Worm (Caenorhabditis elegans): Measurements from ENCODE around the gene ZK105.12.

DNA sequence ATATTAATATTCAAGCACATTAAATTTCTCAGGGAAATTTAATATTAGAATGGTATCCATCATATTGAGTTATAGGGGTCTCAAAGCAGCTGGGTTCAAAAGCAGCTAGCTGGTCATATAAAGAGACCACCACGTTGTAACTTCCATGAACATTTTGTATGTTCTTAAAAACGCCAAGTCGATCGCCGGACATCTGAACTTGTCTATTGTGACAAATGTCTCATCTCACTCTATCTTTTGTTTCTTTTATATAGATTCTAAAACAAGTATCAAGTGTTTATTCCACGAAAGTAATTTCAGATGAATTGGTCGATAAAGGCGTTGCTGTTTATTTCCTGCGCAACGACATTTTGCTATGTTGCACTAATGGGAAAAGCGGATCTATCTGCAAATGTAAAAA is 19.1 kb downstream of the ZK105.12 start, which contains the start of gene ZK105.3:
- no peak for TF ChIP-seq nhr-11 (tag; optimal IDR thresholded peaks at IDR 0.05)
- no peak for TF ChIP-seq elt-2 (tag; optimal IDR thresholded peaks at IDR 0.05)
- TF ChIP-seq lim-6 (tag; optimal IDR thresholded peaks at IDR 0.05), result no peak
- no peak for TF ChIP-seq nfya-1 (tag; optimal IDR thresholded peaks at IDR 0.05)
- no peak for TF ChIP-seq C38D4.7 (GFP tag; optimal IDR thresholded peaks at IDR 0.05)
- no peak for TF ChIP-seq ceh-6 (GFP tag; optimal IDR thresholded peaks at IDR 0.05)

Measured in whole organism, late embryonic.